Fruit fly (Drosophila melanogaster) whole organism, embryonic: ENCODE data around the gene Pebp1.
A peak's percentile ranks its signal among the peaks of the same experiment; 100 is the strongest.

ENCODE experiments used
- Asciz ChIP-seq: fragments of 200-800 bp; sonication (Bioruptor generic); optimal IDR thresholded peaks from 2 replicates; lab custom pipeline; 2017; ENCODE audit warnings: missing biosample characterization, mild to moderate bottlenecking, missing genetic modification characterization, missing genetic modification reagents
- CG10979 ChIP-seq: fragments of 200-800 bp; sonication (Bioruptor generic); optimal IDR thresholded peaks from 2 replicates; lab custom pipeline; 2018; ENCODE audit warnings: missing biosample characterization, mild to moderate bottlenecking, missing genetic modification characterization, moderate library complexity
- CG11504 ChIP-seq: fragments of 200-800 bp; sonication (Bioruptor generic); optimal IDR thresholded peaks from 3 replicates; lab custom pipeline; 2019; ENCODE audit warnings: missing biosample characterization, mild to moderate bottlenecking, missing genetic modification characterization, moderate library complexity
- CG11695 ChIP-seq: fragments of 200-800 bp; sonication (Bioruptor generic); IDR thresholded peaks from 3 replicates; pipeline ENCODE4 v1.3.6; 2022; ENCODE audit warnings: missing biosample characterization, missing genetic modification characterization
- CG12104 ChIP-seq: fragments of 200-800 bp; sonication (Bioruptor generic); optimal IDR thresholded peaks from 3 replicates; lab custom pipeline; 2016; ENCODE audit warnings: missing biosample characterization, missing genetic modification characterization
- CG12391 ChIP-seq: fragments of 200-800 bp; sonication (Bioruptor generic); optimal IDR thresholded peaks from 3 replicates; lab custom pipeline; 2018; ENCODE audit warnings: missing biosample characterization, mild to moderate bottlenecking, missing genetic modification characterization, moderate library complexity
- CG15011 ChIP-seq: fragments of 200-800 bp; sonication (Bioruptor generic); optimal IDR thresholded peaks from 3 replicates; lab custom pipeline; 2018; ENCODE audit warnings: missing biosample characterization, mild to moderate bottlenecking, missing genetic modification characterization
- CG1602 ChIP-seq: fragments of 200-800 bp; sonication (Bioruptor generic); optimal IDR thresholded peaks from 3 replicates; lab custom pipeline; 2016; ENCODE audit warnings: missing biosample characterization, missing genetic modification characterization
- CG2199 ChIP-seq: fragments of 200-800 bp; sonication (Bioruptor generic); IDR thresholded peaks from 3 replicates; pipeline ENCODE4 v1.3.6; 2022; ENCODE audit warnings: missing biosample characterization, missing genetic modification characterization
- CG31388 ChIP-seq: fragments of 200-800 bp; sonication (Bioruptor generic); optimal IDR thresholded peaks from 2 replicates; lab custom pipeline; 2016; ENCODE audit warnings: missing biosample characterization, missing genetic modification characterization
- CG31441 ChIP-seq: fragments of 200-800 bp; sonication (Bioruptor generic); IDR thresholded peaks from 2 replicates; pipeline ENCODE4 v1.3.6; 2022; ENCODE audit warnings: missing biosample characterization, missing genetic modification characterization
- CG3407 ChIP-seq: fragments of 200-800 bp; sonication (Bioruptor generic); optimal IDR thresholded peaks from 2 replicates; lab custom pipeline; 2018; ENCODE audit warnings: missing biosample characterization, mild to moderate bottlenecking, missing genetic modification characterization
- CG34422 ChIP-seq: fragments of 200-800 bp; sonication (Bioruptor generic); IDR thresholded peaks from 3 replicates; pipeline ENCODE4 v1.3.6; 2022; ENCODE audit warnings: missing biosample characterization, missing genetic modification characterization
- CG4328 ChIP-seq: fragments of 200-800 bp; sonication (Bioruptor generic); optimal IDR thresholded peaks from 3 replicates; lab custom pipeline; 2017; ENCODE audit warnings: missing biosample characterization, missing genetic modification reagents, missing genetic modification characterization
- CG4404 ChIP-seq: fragments of 200-800 bp; sonication (Bioruptor generic); IDR thresholded peaks from 2 replicates; pipeline ENCODE4 v1.3.6; 2022; ENCODE audit warnings: missing biosample characterization, missing genetic modification characterization
- CG4707 ChIP-seq: fragments of 200-800 bp; sonication (Bioruptor generic); optimal IDR thresholded peaks from 2 replicates; lab custom pipeline; 2018; ENCODE audit warnings: missing biosample characterization, mild to moderate bottlenecking, missing genetic modification characterization, moderate library complexity
- CG5245 ChIP-seq: fragments of 200-800 bp; sonication (Bioruptor generic); optimal IDR thresholded peaks from 3 replicates; lab custom pipeline; 2016; ENCODE audit warnings: missing biosample characterization, missing genetic modification characterization
- CG6254 ChIP-seq: fragments of 200-800 bp; sonication (Bioruptor generic); optimal IDR thresholded peaks from 3 replicates; lab custom pipeline; 2017; ENCODE audit warnings: mild to moderate bottlenecking, missing biosample characterization, missing genetic modification reagents, missing genetic modification characterization
- CG6813 ChIP-seq: fragments of 200-800 bp; sonication (Bioruptor generic); optimal IDR thresholded peaks from 2 replicates; lab custom pipeline; 2017; ENCODE audit warnings: missing biosample characterization, missing genetic modification characterization, mild to moderate bottlenecking, moderate library complexity, missing genetic modification reagents
- CG8359 ChIP-seq: fragments of 200-800 bp; sonication (Bioruptor generic); optimal IDR thresholded peaks from 2 replicates; lab custom pipeline; 2017; ENCODE audit warnings: missing biosample characterization, mild to moderate bottlenecking, missing genetic modification characterization, borderline replicate concordance
- CG9797 ChIP-seq: fragments of 200-800 bp; sonication (Bioruptor generic); optimal IDR thresholded peaks from 3 replicates; lab custom pipeline; 2018; ENCODE audit warnings: missing biosample characterization, mild to moderate bottlenecking, missing genetic modification characterization
- CG9932 ChIP-seq: fragments of 200-800 bp; sonication (Bioruptor generic); IDR thresholded peaks from 2 replicates; pipeline ENCODE4 v1.3.6; 2022; ENCODE audit warnings: missing biosample characterization, missing genetic modification characterization
- Chrac-16 ChIP-seq: fragments of 200-800 bp; sonication (Bioruptor generic); optimal IDR thresholded peaks from 3 replicates; lab custom pipeline; 2016; ENCODE audit warnings: missing biosample characterization, missing genetic modification characterization
- GATAe ChIP-seq: fragments of 200-800 bp; sonication (Bioruptor generic); conservative IDR thresholded peaks from 2 replicates; pipeline ENCODE4 v1.3.6; 2022; ENCODE audit warnings: missing biosample characterization, missing genetic modification characterization
- Gug ChIP-seq: fragments of 200-800 bp; sonication (Bioruptor generic); IDR thresholded peaks from 4 replicates; pipeline ENCODE4 v1.3.6; 2022; ENCODE audit warnings: missing biosample characterization, missing genetic modification characterization
- Hr3 ChIP-seq: fragments of 200-800 bp; sonication (Bioruptor generic); optimal IDR thresholded peaks from 3 replicates; lab custom pipeline; 2016; ENCODE audit warnings: missing biosample characterization, missing genetic modification characterization
- Hsf ChIP-seq: fragments of 200-800 bp; sonication (Bioruptor generic); optimal IDR thresholded peaks from 3 replicates; lab custom pipeline; 2016; ENCODE audit warnings: missing biosample characterization, missing genetic modification characterization
- Pdp1 ChIP-seq, 2 experiments: fragments of 200-800 bp; sonication (Bioruptor generic); optimal IDR thresholded peaks; 3 replicates each; lab custom pipeline; 2016; ENCODE audit warnings: missing biosample characterization in 2 of 2, missing genetic modification characterization in 2 of 2, mild to moderate bottlenecking in 1 of 2, moderate library complexity in 1 of 2
- Rfx ChIP-seq: fragments of 200-800 bp; sonication (Bioruptor generic); IDR thresholded peaks from 2 replicates; pipeline ENCODE4 v1.3.6; 2022; ENCODE audit warnings: missing biosample characterization, missing genetic modification characterization
- Taf1 ChIP-seq: fragments of 200-800 bp; sonication (Bioruptor generic); IDR thresholded peaks from 2 replicates; pipeline ENCODE4 v1.3.6; 2022; ENCODE audit warnings: missing biosample characterization, missing genetic modification characterization
- Usf ChIP-seq: fragments of 200-800 bp; sonication (Bioruptor generic); optimal IDR thresholded peaks from 2 replicates; lab custom pipeline; 2017; ENCODE audit warnings: missing genotype, missing biosample characterization, missing genetic modification characterization
- YL-1 ChIP-seq: fragments of 200-800 bp; sonication (Bioruptor generic); optimal IDR thresholded peaks from 3 replicates; lab custom pipeline; 2017; ENCODE audit warnings: missing biosample characterization, mild to moderate bottlenecking, missing genetic modification characterization
- abd-A ChIP-seq: fragments of 200-800 bp; sonication (Bioruptor generic); optimal IDR thresholded peaks from 3 replicates; lab custom pipeline; 2019; ENCODE audit warnings: missing biosample characterization, mild to moderate bottlenecking, missing genetic modification characterization, moderate library complexity
- crp ChIP-seq, 2 experiments: fragments of 200-800 bp; sonication (Bioruptor generic); optimal IDR thresholded peaks; 2 replicates in 1 of 2; 3 replicates in 1 of 2; lab custom pipeline; 2017; ENCODE audit warnings: missing biosample characterization in 2 of 2, missing genetic modification characterization in 2 of 2, mild to moderate bottlenecking in 1 of 2, moderate library complexity in 1 of 2
- disco-r ChIP-seq: fragments of 200-800 bp; sonication (Bioruptor generic); optimal IDR thresholded peaks from 2 replicates; lab custom pipeline; 2016; ENCODE audit warnings: missing biosample characterization, missing genetic modification characterization
- ewg ChIP-seq: fragments of 200-800 bp; sonication (Bioruptor generic); optimal IDR thresholded peaks from 3 replicates; lab custom pipeline; 2017; ENCODE audit warnings: mild to moderate bottlenecking, missing biosample characterization, missing genetic modification reagents, missing genetic modification characterization
- gem ChIP-seq: fragments of 200-800 bp; sonication (Bioruptor generic); optimal IDR thresholded peaks from 2 replicates; lab custom pipeline; 2019; ENCODE audit warnings: missing biosample characterization, mild to moderate bottlenecking, missing genetic modification characterization, moderate library complexity
- gsb-n ChIP-seq: fragments of 200-800 bp; sonication (Bioruptor generic); optimal IDR thresholded peaks from 3 replicates; lab custom pipeline; 2018; ENCODE audit warnings: missing biosample characterization, mild to moderate bottlenecking, missing genetic modification characterization
- ind ChIP-seq: fragments of 200-800 bp; sonication (Bioruptor generic); optimal IDR thresholded peaks from 3 replicates; lab custom pipeline; 2016; ENCODE audit warnings: missing biosample characterization, missing genetic modification characterization
- ken ChIP-seq: fragments of 200-800 bp; sonication (Bioruptor generic); IDR thresholded peaks from 3 replicates; pipeline ENCODE4 v1.3.6; 2022; ENCODE audit warnings: missing biosample characterization, missing genetic modification characterization
- klu ChIP-seq: fragments of 200-800 bp; sonication (Bioruptor generic); IDR thresholded peaks from 2 replicates; pipeline ENCODE4 v1.3.6; 2022; ENCODE audit warnings: missing biosample characterization, missing genetic modification characterization
- knrl ChIP-seq: fragments of 200-800 bp; sonication (Bioruptor generic); IDR thresholded peaks from 3 replicates; pipeline ENCODE4 v1.3.6; 2022; ENCODE audit warnings: missing biosample characterization, missing genetic modification characterization; ENCODE audit not compliant: partially characterized antibody
- maf-S ChIP-seq: fragments of 200-800 bp; sonication (Bioruptor generic); optimal IDR thresholded peaks from 2 replicates; lab custom pipeline; 2016; ENCODE audit warnings: missing biosample characterization, missing genetic modification characterization
- pan ChIP-seq, 4 experiments: fragments of >200 bp in 3 of 4; fragments of 200-800 bp in 1 of 4; sonication (Bioruptor generic) in 1 of 4; optimal IDR thresholded peaks in 3 of 4; IDR thresholded peaks in 1 of 4; 2 replicates each; pipeline versions ENCODE4 v1.3.6 to Lab custom; 2017 to 2022; ENCODE audit warnings: missing biosample characterization in 2 of 4, missing genetic modification characterization in 2 of 4, mixed read lengths in 1 of 4
- seq ChIP-seq: fragments of 200-800 bp; sonication (Bioruptor generic); IDR thresholded peaks from 2 replicates; pipeline ENCODE4 v1.3.6; 2022; ENCODE audit warnings: missing biosample characterization, missing genetic modification characterization
- sima ChIP-seq: fragments of 200-800 bp; sonication (Bioruptor generic); optimal IDR thresholded peaks from 2 replicates; lab custom pipeline; 2016; ENCODE audit warnings: missing biosample characterization, missing genetic modification characterization
- vvl ChIP-seq: fragments of 200-800 bp; sonication (Bioruptor generic); IDR thresholded peaks from 2 replicates; pipeline ENCODE4 v1.3.6; 2022; ENCODE audit warnings: missing biosample characterization, missing genetic modification characterization
- zen ChIP-seq: fragments of 200-800 bp; sonication (Bioruptor generic); optimal IDR thresholded peaks from 3 replicates; lab custom pipeline; 2018; ENCODE audit warnings: missing biosample characterization, mild to moderate bottlenecking, missing genetic modification characterization, moderate library complexity

Pebp1 gene

dm6 chr3R:22468829-22469487 lies 3.1 kb downstream of the Pebp1 start (continued):
- peak; percentile 65 for TF ChIP-seq CG4328 (GFP tag; lab: Kevin White, UChicago)
- TF ChIP-seq CG6254, result peak; percentile 42
- peak; percentile 72 for TF ChIP-seq ken
- peak; percentile 56 for TF ChIP-seq CG4707 (GFP tag; lab: Kevin White, UChicago)
- peak; percentile 54; the same call in 1 of the 2 replicates for TF ChIP-seq Taf1 (GFP tag; lab: Robert Waterston, UW)
- TF ChIP-seq klu (GFP tag; lab: Robert Waterston, UW), result peak; percentile 66
- no peak for TF ChIP-seq CG2199
- peak; percentile 63; the same call in 1 of the 2 replicates for TF ChIP-seq GATAe (GFP tag; lab: Robert Waterston, UW)
- peak; percentile 81 for TF ChIP-seq CG15011 (GFP tag; lab: Kevin White, UChicago)
- TF ChIP-seq CG1602 (GFP tag; lab: Kevin White, UChicago), result peak; percentile 75
- TF ChIP-seq Hr3, result peak; percentile 84
- peak; percentile 90 for TF ChIP-seq gem (tag; lab: Kevin White, UChicago)
- TF ChIP-seq sima (GFP tag; lab: Kevin White, UChicago), result peak; percentile 63
- TF ChIP-seq zen, result peak; percentile 47
- TF ChIP-seq CG12104 (GFP tag; lab: Kevin White, UChicago), result peak; percentile 68
- peak; percentile 15 for TF ChIP-seq Usf (GFP tag; lab: Kevin White, UChicago)
- no peak for TF ChIP-seq knrl (GFP tag; lab: Robert Waterston, UW)
- TF ChIP-seq maf-S (GFP tag; lab: Kevin White, UChicago), result peak; percentile 86
- peak; percentile 72 for TF ChIP-seq Asciz (GFP tag; lab: Kevin White, UChicago)
- no peak for TF ChIP-seq pan (optimal IDR thresholded peaks at IDR 0.05; lab: Kevin White, UChicago)
- TF ChIP-seq pan (GFP tag; optimal IDR thresholded peaks at IDR 0.05 in 1 of 2, IDR thresholded peaks at IDR 0.05 in 1 of 2), result peak in 1 of 2 experiments; percentile 83
- TF ChIP-seq CG31441 (GFP tag; lab: Robert Waterston, UW), result peak; percentile 84
- peak; percentile 80 for TF ChIP-seq CG12391 (tag; lab: Kevin White, UChicago)
- peak; percentile 70 for TF ChIP-seq CG10979
- TF ChIP-seq CG11695 (GFP tag; lab: Robert Waterston, UW), result peak; percentile 88
- TF ChIP-seq abd-A (tag; lab: Kevin White, UChicago), result peak; percentile 86
- peak; percentile 83 for TF ChIP-seq Hsf (GFP tag; lab: Kevin White, UChicago)
- TF ChIP-seq CG31388 (GFP tag; lab: Kevin White, UChicago), result peak; percentile 67
- peak; percentile 53 for TF ChIP-seq gsb-n
- peak in 1 of 2 experiments; percentile 28 for TF ChIP-seq crp (GFP tag; optimal IDR thresholded peaks at IDR 0.05; lab: Kevin White, UChicago)
- TF ChIP-seq CG3407 (GFP tag; lab: Kevin White, UChicago), result peak; percentile 47
- peak; percentile 81 for TF ChIP-seq CG9932 (GFP tag; lab: Robert Waterston, UW)
- peak; percentile 89 for TF ChIP-seq vvl
- TF ChIP-seq ind (GFP tag; lab: Kevin White, UChicago), result peak; percentile 90
- TF ChIP-seq Pdp1 (GFP tag; optimal IDR thresholded peaks at IDR 0.05; lab: Kevin White, UChicago), result peak; percentile 74 to 88
- TF ChIP-seq Gug, result peak; percentile 79
- peak; percentile 22 for TF ChIP-seq YL-1 (GFP tag; lab: Kevin White, UChicago)
- TF ChIP-seq CG6813 (GFP tag; lab: Kevin White, UChicago), result peak; percentile 80
- TF ChIP-seq Chrac-16 (GFP tag; lab: Kevin White, UChicago), result peak; percentile 81
- TF ChIP-seq CG4404 (GFP tag; lab: Robert Waterston, UW), result peak; percentile 46
- no peak for TF ChIP-seq CG9797
- peak; percentile 79; the same call in 1 of the 3 replicates for TF ChIP-seq CG34422 (GFP tag; lab: Robert Waterston, UW)
- no peak for TF ChIP-seq CG8359 (GFP tag; lab: Kevin White, UChicago)
- peak; percentile 91 for TF ChIP-seq CG11504
- peak; percentile 71 for TF ChIP-seq CG5245 (GFP tag; lab: Kevin White, UChicago)
- TF ChIP-seq ewg, result peak; percentile 83
- TF ChIP-seq seq (GFP tag; lab: Robert Waterston, UW), result peak; percentile 84
- TF ChIP-seq Rfx (GFP tag; lab: Robert Waterston, UW), result peak; percentile 90
- peak; percentile 57 for TF ChIP-seq disco-r (GFP tag; lab: Kevin White, UChicago)
